Worm (Caenorhabditis elegans) whole organism, late embryonic: ENCODE data around the gene faah-4.

Source experiments
- C08G9.2 ChIP-seq: sonication (generic microtip); optimal IDR thresholded peaks from 2 replicates; lab custom pipeline; 2016; ENCODE audit warnings: mild to moderate bottlenecking, missing genetic modification characterization, moderate library complexity, missing compliant biosample characterization
- C38D4.7 ChIP-seq: fragments of 200-800 bp; sonication (Bioruptor generic); optimal IDR thresholded peaks from 2 replicates; lab custom pipeline; 2018; ENCODE audit warnings: mild to moderate bottlenecking, missing genetic modification characterization, moderate library complexity, missing compliant biosample characterization
- T23F11.4 ChIP-seq: fragments of 200-800 bp; sonication (Bioruptor generic); optimal IDR thresholded peaks from 2 replicates; lab custom pipeline; 2018; ENCODE audit warnings: mild to moderate bottlenecking, missing genetic modification characterization, missing compliant biosample characterization
- Y22D7AL.16 ChIP-seq: sonication (generic microtip); optimal IDR thresholded peaks from 2 replicates; lab custom pipeline; 2016; ENCODE audit warnings: missing genetic modification characterization, missing compliant biosample characterization
- ahr-1 ChIP-seq: sonication (generic microtip); optimal IDR thresholded peaks from 2 replicates; lab custom pipeline; 2016; ENCODE audit warnings: missing genetic modification characterization, missing compliant biosample characterization
- ama-1 ChIP-seq: fragments of 150-350 bp; optimal IDR thresholded peaks from 2 replicates; lab custom pipeline; 2014
- ceh-18 ChIP-seq: sonication (generic microtip); optimal IDR thresholded peaks from 2 replicates; lab custom pipeline; 2016; ENCODE audit warnings: missing genetic modification characterization, missing compliant biosample characterization
- ceh-19 ChIP-seq: fragments of 200-800 bp; sonication (Bioruptor generic); optimal IDR thresholded peaks from 2 replicates; lab custom pipeline; 2018; ENCODE audit warnings: mild to moderate bottlenecking, missing genetic modification characterization, missing compliant biosample characterization
- ceh-24 ChIP-seq: sonication (generic microtip); optimal IDR thresholded peaks from 2 replicates; lab custom pipeline; 2016; ENCODE audit warnings: mild to moderate bottlenecking, missing genetic modification characterization, missing compliant biosample characterization
- ceh-30 ChIP-seq: fragments of 150-350 bp; optimal IDR thresholded peaks from 2 replicates; lab custom pipeline; 2014; ENCODE audit warnings: missing biosample characterization, missing genetic modification characterization
- ceh-34 ChIP-seq: sonication (generic microtip); optimal IDR thresholded peaks from 2 replicates; lab custom pipeline; 2016; ENCODE audit warnings: mild to moderate bottlenecking, missing genetic modification characterization, missing compliant biosample characterization
- ceh-45 ChIP-seq: fragments of 200-800 bp; sonication (Bioruptor generic); IDR thresholded peaks from 2 replicates; pipeline ENCODE4 v1.3.6; 2022; ENCODE audit warnings: missing genetic modification reagents, missing genetic modification characterization, missing compliant biosample characterization
- ceh-48 ChIP-seq: sonication (generic microtip); optimal IDR thresholded peaks from 2 replicates; lab custom pipeline; 2016; ENCODE audit warnings: missing genetic modification characterization, inconsistent platforms, missing compliant biosample characterization
- che-1 ChIP-seq: sonication (generic microtip); optimal IDR thresholded peaks from 2 replicates; lab custom pipeline; 2016; ENCODE audit warnings: mild to moderate bottlenecking, missing genetic modification characterization, missing compliant biosample characterization
- dmd-4 ChIP-seq: sonication (generic microtip); optimal IDR thresholded peaks from 2 replicates; lab custom pipeline; 2016; ENCODE audit warnings: borderline replicate concordance, missing genetic modification characterization, missing compliant biosample characterization
- dve-1 ChIP-seq: sonication (generic microtip); optimal IDR thresholded peaks from 2 replicates; lab custom pipeline; 2017; ENCODE audit warnings: antibody characterized with exemption, mild to moderate bottlenecking, missing genetic modification characterization, missing compliant biosample characterization
- elt-2 ChIP-seq: sonication (generic microtip); optimal IDR thresholded peaks from 2 replicates; lab custom pipeline; 2016; ENCODE audit warnings: missing genetic modification reagents, missing genetic modification characterization, missing compliant biosample characterization
- elt-4 ChIP-seq: sonication (generic microtip); optimal IDR thresholded peaks from 2 replicates; lab custom pipeline; 2016; ENCODE audit warnings: missing genetic modification characterization, missing compliant biosample characterization
- ets-4 ChIP-seq: sonication (generic microtip); optimal IDR thresholded peaks from 2 replicates; lab custom pipeline; 2016; ENCODE audit warnings: missing genetic modification characterization, missing compliant biosample characterization
- eyg-1 ChIP-seq: sonication (generic microtip); optimal IDR thresholded peaks from 2 replicates; lab custom pipeline; 2016; ENCODE audit warnings: missing genotype, missing genetic modification characterization, missing compliant biosample characterization
- fax-1 ChIP-seq: sonication (generic microtip); optimal IDR thresholded peaks from 2 replicates; lab custom pipeline; 2016; ENCODE audit warnings: missing genotype, missing genetic modification characterization, missing compliant biosample characterization
- fkh-10 ChIP-seq: fragments of 150-350 bp; optimal IDR thresholded peaks from 2 replicates; lab custom pipeline; 2014; ENCODE audit warnings: missing biosample characterization, missing genetic modification reagents, missing genetic modification characterization
- fkh-6 ChIP-seq: sonication (generic microtip); optimal IDR thresholded peaks from 2 replicates; lab custom pipeline; 2016; ENCODE audit warnings: missing genetic modification characterization, missing compliant biosample characterization
- gmeb-2 ChIP-seq: sonication (generic microtip); optimal IDR thresholded peaks from 2 replicates; lab custom pipeline; 2016; ENCODE audit warnings: missing genetic modification characterization, inconsistent platforms, missing compliant biosample characterization
- hlh-13 ChIP-seq: fragments of 200-800 bp; sonication (Bioruptor generic); optimal IDR thresholded peaks from 2 replicates; lab custom pipeline; 2018; ENCODE audit warnings: mild to moderate bottlenecking, missing genetic modification characterization, missing compliant biosample characterization
- hlh-30 ChIP-seq: sonication (generic microtip); optimal IDR thresholded peaks from 2 replicates; lab custom pipeline; 2017; ENCODE audit warnings: antibody characterized with exemption, missing genetic modification characterization, missing compliant biosample characterization; ENCODE audit not compliant: insufficient read depth
- hlh-6 ChIP-seq: sonication (generic microtip); optimal IDR thresholded peaks from 2 replicates; lab custom pipeline; 2016; ENCODE audit warnings: missing genotype, missing genetic modification characterization, missing compliant biosample characterization
- hlh-8 ChIP-seq: sonication (generic microtip); optimal IDR thresholded peaks from 2 replicates; lab custom pipeline; 2016; ENCODE audit warnings: missing genotype, missing genetic modification characterization, missing compliant biosample characterization
- mec-3 ChIP-seq: sonication (generic microtip); optimal IDR thresholded peaks from 2 replicates; lab custom pipeline; 2016; ENCODE audit warnings: borderline replicate concordance, missing genetic modification characterization, missing compliant biosample characterization
- nfya-1 ChIP-seq: sonication (generic microtip); optimal IDR thresholded peaks from 2 replicates; lab custom pipeline; 2017; ENCODE audit warnings: missing genetic modification characterization, mild to moderate bottlenecking, missing compliant biosample characterization, antibody characterized with exemption, moderate library complexity
- nhr-11 ChIP-seq: fragments of 150-350 bp; optimal IDR thresholded peaks from 2 replicates; lab custom pipeline; 2014; ENCODE audit warnings: missing biosample characterization, missing genetic modification characterization
- nhr-232 ChIP-seq: sonication (generic microtip); optimal IDR thresholded peaks from 2 replicates; lab custom pipeline; 2016; ENCODE audit warnings: missing genetic modification characterization, missing compliant biosample characterization
- odd-2 ChIP-seq: sonication (generic microtip); optimal IDR thresholded peaks from 2 replicates; lab custom pipeline; 2017; ENCODE audit warnings: antibody characterized with exemption, mild to moderate bottlenecking, missing genetic modification characterization, missing compliant biosample characterization
- pag-3 ChIP-seq: sonication (generic microtip); optimal IDR thresholded peaks from 2 replicates; lab custom pipeline; 2016; ENCODE audit warnings: missing compliant biosample characterization, missing genetic modification characterization, borderline replicate concordance
- pat-9 ChIP-seq: fragments of 200-800 bp; sonication (Bioruptor generic); optimal IDR thresholded peaks from 2 replicates; lab custom pipeline; 2018; ENCODE audit warnings: mild to moderate bottlenecking, missing genetic modification characterization, moderate library complexity, missing compliant biosample characterization
- pax-1 ChIP-seq: fragments of 150-350 bp; optimal IDR thresholded peaks from 2 replicates; lab custom pipeline; 2014; ENCODE audit warnings: missing biosample characterization, missing genetic modification characterization
- pha-2 ChIP-seq: sonication (generic microtip); optimal IDR thresholded peaks from 2 replicates; lab custom pipeline; 2017; ENCODE audit warnings: mild to moderate bottlenecking, missing genetic modification characterization, missing compliant biosample characterization
- pros-1 ChIP-seq: fragments of 150-350 bp; optimal IDR thresholded peaks from 2 replicates; lab custom pipeline; 2014; ENCODE audit warnings: missing biosample characterization, missing genetic modification reagents, missing genetic modification characterization
- ref-2 ChIP-seq: sonication (generic microtip); optimal IDR thresholded peaks from 2 replicates; lab custom pipeline; 2016; ENCODE audit warnings: missing genetic modification characterization, missing compliant biosample characterization
- rnt-1 ChIP-seq: sonication (generic microtip); optimal IDR thresholded peaks from 2 replicates; lab custom pipeline; 2016; ENCODE audit warnings: missing genetic modification characterization, missing compliant biosample characterization
- sdc-2 ChIP-seq: sonication (generic microtip); optimal IDR thresholded peaks from 2 replicates; lab custom pipeline; 2016; ENCODE audit warnings: missing genotype, missing genetic modification characterization, missing compliant biosample characterization
- syd-9 ChIP-seq: sonication (generic microtip); optimal IDR thresholded peaks from 2 replicates; lab custom pipeline; 2016; ENCODE audit warnings: mild to moderate bottlenecking, missing genetic modification characterization, moderate library complexity, missing compliant biosample characterization
- tbx-2 ChIP-seq: sonication (generic microtip); optimal IDR thresholded peaks from 2 replicates; lab custom pipeline; 2016; ENCODE audit warnings: missing genetic modification characterization, missing compliant biosample characterization
- tbx-7 ChIP-seq: sonication (generic microtip); optimal IDR thresholded peaks from 2 replicates; lab custom pipeline; 2016; ENCODE audit warnings: missing genotype, missing genetic modification characterization, missing compliant biosample characterization
- ttx-3 ChIP-seq: sonication (generic microtip); optimal IDR thresholded peaks from 2 replicates; lab custom pipeline; 2016; ENCODE audit warnings: missing genetic modification reagents, missing genetic modification characterization, missing compliant biosample characterization
- unc-42 ChIP-seq: sonication (generic microtip); optimal IDR thresholded peaks from 2 replicates; lab custom pipeline; 2016; ENCODE audit warnings: missing genotype, missing genetic modification characterization, missing compliant biosample characterization
- unc-55 ChIP-seq: sonication (generic microtip); optimal IDR thresholded peaks from 2 replicates; lab custom pipeline; 2017; ENCODE audit warnings: missing biosample characterization, missing genetic modification reagents, missing genetic modification characterization
- unc-86 ChIP-seq: sonication (generic microtip); optimal IDR thresholded peaks from 2 replicates; lab custom pipeline; 2016; ENCODE audit warnings: missing genetic modification characterization, missing compliant biosample characterization
- ztf-16 ChIP-seq: sonication (generic microtip); optimal IDR thresholded peaks from 2 replicates; lab custom pipeline; 2017; ENCODE audit warnings: missing genetic modification characterization, missing compliant biosample characterization

faah-4 gene

ce11 chrIII:11946062-11946749 is 36.5 kb upstream of the faah-4 start (continued):
- TF ChIP-seq ceh-24 (tag; lab: Kevin White, UChicago) (no peak), pat-9 (no peak), mec-3 (tag; lab: Kevin White, UChicago) (peak; percentile 84), rnt-1 (peak; percentile 59), ama-1 (no peak), fkh-10 (no peak), ceh-30 (tag; lab: Kevin White, UChicago) (no peak), pros-1 (tag; lab: Kevin White, UChicago) (no peak), tbx-7 (peak; percentile 96), nhr-11 (no peak), elt-2 (tag; lab: Kevin White, UChicago) (peak; percentile 69), C38D4.7 (GFP tag; lab: Kevin White, UChicago) (no peak), ref-2 (peak; percentile 79), ceh-19 (peak; percentile 33), dve-1 (tag; lab: Kevin White, UChicago) (no peak), dmd-4 (peak; percentile 34), ceh-45 (GFP tag; lab: Robert Waterston, UW) (no peak), ceh-34 (tag; lab: Kevin White, UChicago) (peak; percentile 60), nhr-232 (no peak), hlh-13 (GFP tag; lab: Kevin White, UChicago) (no peak), ztf-16 (tag; lab: Kevin White, UChicago) (no peak), che-1 (tag; lab: Kevin White, UChicago) (no peak), ets-4 (tag; lab: Kevin White, UChicago) (peak; percentile 97), hlh-8 (peak; percentile 87), hlh-30 (tag; lab: Kevin White, UChicago) (no peak), C08G9.2 (tag; lab: Kevin White, UChicago) (peak; percentile 95), T23F11.4 (GFP tag; lab: Kevin White, UChicago) (no peak), syd-9 (tag; lab: Kevin White, UChicago) (peak; percentile 15), eyg-1 (tag; lab: Kevin White, UChicago) (peak; percentile 70), ceh-48 (no peak), unc-55 (GFP tag; lab: Kevin White, UChicago) (no peak), unc-42 (tag; lab: Kevin White, UChicago) (peak; percentile 85), nfya-1 (tag; lab: Kevin White, UChicago) (peak; percentile 64), ttx-3 (peak; percentile 14), gmeb-2 (tag; lab: Kevin White, UChicago) (no peak), fax-1 (peak; percentile 71), elt-4 (no peak), pha-2 (tag; lab: Kevin White, UChicago) (peak; percentile 42), odd-2 (tag; lab: Kevin White, UChicago) (no peak), ahr-1 (peak; percentile 48), tbx-2 (tag; lab: Kevin White, UChicago) (peak; percentile 94), pag-3 (tag; lab: Kevin White, UChicago) (no peak), sdc-2 (tag; lab: Kevin White, UChicago) (peak; percentile 41), pax-1 (tag; lab: Kevin White, UChicago) (no peak), fkh-6 (tag; lab: Kevin White, UChicago) (peak; percentile 51), Y22D7AL.16 (tag; lab: Kevin White, UChicago) (no peak), hlh-6 (tag; lab: Kevin White, UChicago) (peak; percentile 65), unc-86 (tag; lab: Kevin White, UChicago) (peak; percentile 49), ceh-18 (peak; percentile 6)
